Fruit fly (Drosophila melanogaster): ENCODE results near the gene CG14292.

CG14292 gene

dm6 chr3R:18928346-18928917 is 23.0 kb upstream of the CG14292 start, which contains the start of gene Mpc1 (continued):
- TF ChIP-seq CG16813 (GFP tag; IDR thresholded peaks at IDR 0.05; ENCODE audit: partially characterized antibody) (peak; percentile 77), scrt (GFP tag; optimal IDR thresholded peaks at IDR 0.05) (peak; percentile 63), kah (GFP tag; optimal IDR thresholded peaks at IDR 0.05) (peak; percentile 85), Sry-δ (GFP tag; optimal IDR thresholded peaks at IDR 0.05) (peak; percentile 78), tx (GFP tag; optimal IDR thresholded peaks at IDR 0.05) (no peak), Rfx (GFP tag; IDR thresholded peaks at IDR 0.05) (peak; percentile 70), CG34376 (GFP tag; optimal IDR thresholded peaks at IDR 0.05) (peak; percentile 29), lilli (GFP tag; optimal IDR thresholded peaks at IDR 0.05) (peak; percentile 24), Hmx (GFP tag; optimal IDR thresholded peaks at IDR 0.05) (no peak), CG9932 (GFP tag; IDR thresholded peaks at IDR 0.05) (peak; percentile 78), Hr78 (GFP tag; optimal IDR thresholded peaks at IDR 0.05) (peak in 1 of 2 experiments; percentile 35), unc-4 (GFP tag; IDR thresholded peaks at IDR 0.05; ENCODE audit: partially characterized antibody) (peak; percentile 78), ato (GFP tag; IDR thresholded peaks at IDR 0.05; ENCODE audit: partially characterized antibody) (peak; percentile 69), CG43689 (GFP tag; IDR thresholded peaks at IDR 0.05) (no peak), CG14050 (GFP tag; IDR thresholded peaks at IDR 0.05) (0 out of 3 replicates have a peak, but pooled peaks have one; percentile 10), sna (GFP tag; IDR thresholded peaks at IDR 0.05; ENCODE audit: partially characterized antibody) (0 out of 2 replicates have a peak, but pooled peaks have one; percentile 64), Xrp1 (GFP tag; IDR thresholded peaks at IDR 0.05) (peak; percentile 61), Doc2 (GFP tag; IDR thresholded peaks at IDR 0.05) (no peak), bigmax (GFP tag; optimal IDR thresholded peaks at IDR 0.05) (peak; percentile 91), CG2889 (GFP tag; IDR thresholded peaks at IDR 0.05) (0 out of 3 replicates have a peak, but pooled peaks have one; percentile 26), CG42726 (GFP tag; IDR thresholded peaks at IDR 0.05; ENCODE audit: partially characterized antibody) (peak; percentile 71), nmo (GFP tag; optimal IDR thresholded peaks at IDR 0.05) (peak; percentile 22), sisA (GFP tag; IDR thresholded peaks at IDR 0.05) (peak; percentile 9; the same call in 1 of the 2 replicates), CG14667 (GFP tag; IDR thresholded peaks at IDR 0.05) (no peak), Hmr (GFP tag; optimal IDR thresholded peaks at IDR 0.05) (no peak), pfk (GFP tag; optimal IDR thresholded peaks at IDR 0.05) (no peak), CG7372 (GFP tag; IDR thresholded peaks at IDR 0.05) (0 out of 2 replicates have a peak, but pooled peaks have one; percentile 7), nom (GFP tag; optimal IDR thresholded peaks at IDR 0.05) (peak; percentile 5), CG10543 (GFP tag; optimal IDR thresholded peaks at IDR 0.05) (peak; percentile 46), Aef1 (GFP tag; IDR thresholded peaks at IDR 0.05) (peak; percentile 8; the same call in 1 of the 3 replicates), sqz (GFP tag; optimal IDR thresholded peaks at IDR 0.05) (peak; percentile 57), B-H2 (GFP tag; optimal IDR thresholded peaks at IDR 0.05) (peak; percentile 5), CG4360 (GFP tag; IDR thresholded peaks at IDR 0.05) (peak; percentile 97), row (GFP tag; IDR thresholded peaks at IDR 0.05) (peak; percentile 86), inv (GFP tag; IDR thresholded peaks at IDR 0.05; ENCODE audit: partially characterized antibody) (peak; percentile 77), caup (GFP tag; optimal IDR thresholded peaks at IDR 0.05; ENCODE audit: severe bottlenecking) (no peak), mld (GFP tag; IDR thresholded peaks at IDR 0.05; ENCODE audit: partially characterized antibody) (peak; percentile 53; the same call in 2 of the 3 replicates), Dll (GFP tag; IDR thresholded peaks at IDR 0.05; ENCODE audit: partially characterized antibody) (peak; percentile 81; the same call in 3 of the 4 replicates), tap (tag; optimal IDR thresholded peaks at IDR 0.05) (no peak), CG34224 (GFP tag; IDR thresholded peaks at IDR 0.05; ENCODE audit: partially characterized antibody) (peak; percentile 67; the same call in 1 of the 3 replicates), HmgD (GFP tag; optimal IDR thresholded peaks at IDR 0.05) (no peak), Scr (GFP tag; IDR thresholded peaks at IDR 0.05; ENCODE audit: partially characterized antibody) (peak; percentile 86), YL-1 (GFP tag; optimal IDR thresholded peaks at IDR 0.05) (peak; percentile 80), vnd (GFP tag; IDR thresholded peaks at IDR 0.05; ENCODE audit: partially characterized antibody) (peak; percentile 67), CG14014 (GFP tag; IDR thresholded peaks at IDR 0.05) (peak; percentile 41; the same call in 1 of the 2 replicates), Fer1 (GFP tag; optimal IDR thresholded peaks at IDR 0.05) (peak; percentile 22), Sin3A (optimal IDR thresholded peaks at IDR 0.05) (peak; percentile 12), sd (tag; optimal IDR thresholded peaks at IDR 0.05) (peak; percentile 39)
